Fruit fly (Drosophila melanogaster): Measurements from ENCODE around the gene zuc.

Gene zuc

dm6 chr2L:12007853-12008252, 18.2 kb upstream of the zuc start, which contains the start of gene Rh5:
Gene Rh5 (plus strand): TSS chr2L:12008153.
- TF ChIP-seq Clk (GFP tag; optimal IDR thresholded peaks at IDR 0.05) (no peak), pad (GFP tag; optimal IDR thresholded peaks at IDR 0.05) (no peak), CG11617 (GFP tag; optimal IDR thresholded peaks at IDR 0.05) (no peak), tj (GFP tag; optimal IDR thresholded peaks at IDR 0.05) (no peak), kay (GFP tag; ENCODE audit: borderline replicate concordance) (peak; percentile 17), CG33017 (tag; optimal IDR thresholded peaks at IDR 0.05) (no peak), toe (GFP tag; optimal IDR thresholded peaks at IDR 0.05) (no peak)

- peak; percentile 73 for TF ChIP-seq toe (GFP tag; optimal IDR thresholded peaks at IDR 0.05)
- peak; percentile 87 for TF ChIP-seq Hr96 (GFP tag; optimal IDR thresholded peaks at IDR 0.05)
- TF ChIP-seq cic (GFP tag; optimal IDR thresholded peaks at IDR 0.05), result peak; percentile 97
- peak; percentile 88 for TF ChIP-seq ovo (GFP tag; optimal IDR thresholded peaks at IDR 0.05)
- TF ChIP-seq bab1 (GFP tag; optimal IDR thresholded peaks at IDR 0.05), result peak; percentile 92
- peak; percentile 55 for TF ChIP-seq CG14711 (tag; optimal IDR thresholded peaks at IDR 0.05)
- peak; percentile 95 for TF ChIP-seq kay (GFP tag; ENCODE audit: borderline replicate concordance)
- peak; percentile 57 for TF ChIP-seq CG1620 (GFP tag; optimal IDR thresholded peaks at IDR 0.05)
- TF ChIP-seq CG33017 (tag; optimal IDR thresholded peaks at IDR 0.05), result peak; percentile 63
- peak; percentile 78 for TF ChIP-seq pad (GFP tag; optimal IDR thresholded peaks at IDR 0.05)
- TF ChIP-seq Crg-1 (GFP tag; optimal IDR thresholded peaks at IDR 0.05), result peak; percentile 21
- TF ChIP-seq CG7101 (tag; optimal IDR thresholded peaks at IDR 0.05), result peak; percentile 48
- peak; percentile 81 for TF ChIP-seq Clk (GFP tag; optimal IDR thresholded peaks at IDR 0.05)
- TF ChIP-seq Mnt (GFP tag; optimal IDR thresholded peaks at IDR 0.05), result peak; percentile 91
- TF ChIP-seq CG5204 (GFP tag; optimal IDR thresholded peaks at IDR 0.05), result peak; percentile 11
- TF ChIP-seq tj (GFP tag; optimal IDR thresholded peaks at IDR 0.05), result peak; percentile 67
- no peak for TF ChIP-seq cnc (optimal IDR thresholded peaks at IDR 0.05)
- peak; percentile 69 for TF ChIP-seq CG11617 (GFP tag; optimal IDR thresholded peaks at IDR 0.05)
- peak; percentile 91 for TF ChIP-seq CG12768 (GFP tag; optimal IDR thresholded peaks at IDR 0.05)
- TF ChIP-seq CG7045 (GFP tag; optimal IDR thresholded peaks at IDR 0.05), result peak; percentile 70
Observed at dm6 chr2L:12007331-12007791, 17.7 kb upstream of the zuc start.

dm6 chr2L:12006397-12007330, 17.0 kb upstream of the zuc start:
- TF ChIP-seq Hr96 (GFP tag; optimal IDR thresholded peaks at IDR 0.05) (peak; percentile 62), CG1620 (GFP tag; optimal IDR thresholded peaks at IDR 0.05) (peak; percentile 53), toe (GFP tag; optimal IDR thresholded peaks at IDR 0.05) (peak; percentile 79), CG11617 (GFP tag; optimal IDR thresholded peaks at IDR 0.05) (peak; percentile 90), tj (GFP tag; optimal IDR thresholded peaks at IDR 0.05) (peak; percentile 63), CG7101 (tag; optimal IDR thresholded peaks at IDR 0.05) (peak; percentile 86), CG14711 (tag; optimal IDR thresholded peaks at IDR 0.05) (peak; percentile 77), CG5204 (GFP tag; optimal IDR thresholded peaks at IDR 0.05) (peak; percentile 72), pad (GFP tag; optimal IDR thresholded peaks at IDR 0.05) (peak; percentile 98), ovo (GFP tag; optimal IDR thresholded peaks at IDR 0.05) (peak; percentile 68), CG7045 (GFP tag; optimal IDR thresholded peaks at IDR 0.05) (peak; percentile 87), cic (GFP tag; optimal IDR thresholded peaks at IDR 0.05) (no peak), Mnt (GFP tag; optimal IDR thresholded peaks at IDR 0.05) (no peak), kay (GFP tag; ENCODE audit: borderline replicate concordance) (peak; percentile 93), Crg-1 (GFP tag; optimal IDR thresholded peaks at IDR 0.05) (peak; percentile 69), CG12768 (GFP tag; optimal IDR thresholded peaks at IDR 0.05) (peak; percentile 72), cnc (optimal IDR thresholded peaks at IDR 0.05) (no peak), bab1 (GFP tag; optimal IDR thresholded peaks at IDR 0.05) (peak; percentile 80), Clk (GFP tag; optimal IDR thresholded peaks at IDR 0.05) (peak; percentile 41), CG33017 (tag; optimal IDR thresholded peaks at IDR 0.05) (peak; percentile 94)

dm6 chr2L:12005436-12006396, 16.0 kb upstream of the zuc start:
- TF ChIP-seq ovo (GFP tag; optimal IDR thresholded peaks at IDR 0.05) (peak; percentile 60), CG12768 (GFP tag; optimal IDR thresholded peaks at IDR 0.05) (peak; percentile 67), CG14711 (tag; optimal IDR thresholded peaks at IDR 0.05) (no peak), CG1620 (GFP tag; optimal IDR thresholded peaks at IDR 0.05) (no peak), CG33017 (tag; optimal IDR thresholded peaks at IDR 0.05) (no peak), cnc (optimal IDR thresholded peaks at IDR 0.05) (no peak), CG5204 (GFP tag; optimal IDR thresholded peaks at IDR 0.05) (no peak), Mnt (GFP tag; optimal IDR thresholded peaks at IDR 0.05) (no peak), kay (GFP tag; ENCODE audit: borderline replicate concordance) (no peak), Clk (GFP tag; optimal IDR thresholded peaks at IDR 0.05) (no peak), CG7045 (GFP tag; optimal IDR thresholded peaks at IDR 0.05) (no peak), toe (GFP tag; optimal IDR thresholded peaks at IDR 0.05) (no peak), Hr96 (GFP tag; optimal IDR thresholded peaks at IDR 0.05) (no peak), CG7101 (tag; optimal IDR thresholded peaks at IDR 0.05) (no peak), tj (GFP tag; optimal IDR thresholded peaks at IDR 0.05) (peak; percentile 11), Crg-1 (GFP tag; optimal IDR thresholded peaks at IDR 0.05) (peak; percentile 35), CG11617 (GFP tag; optimal IDR thresholded peaks at IDR 0.05) (no peak), pad (GFP tag; optimal IDR thresholded peaks at IDR 0.05) (peak; percentile 93), bab1 (GFP tag; optimal IDR thresholded peaks at IDR 0.05) (no peak), cic (GFP tag; optimal IDR thresholded peaks at IDR 0.05) (peak; percentile 6)
